Worm (Caenorhabditis elegans): ENCODE results near the gene Y53F4A.2.
A peak's percentile ranks its signal among the peaks of the same experiment; 100 is the strongest.

- no peak for TF ChIP-seq nhr-11 (tag; optimal IDR thresholded peaks at IDR 0.05)
- TF ChIP-seq unc-62 (GFP tag; optimal IDR thresholded peaks at IDR 0.05), result no peak
- TF ChIP-seq skn-1 (tag; optimal IDR thresholded peaks at IDR 0.05), result no peak
- TF ChIP-seq nhr-76 (tag; optimal IDR thresholded peaks at IDR 0.05), result no peak
- no peak for TF ChIP-seq zag-1 (tag; optimal IDR thresholded peaks at IDR 0.05)
- TF ChIP-seq lin-13 (GFP tag; optimal IDR thresholded peaks at IDR 0.05), result peak; percentile 12
- TF ChIP-seq lin-39 (tag; optimal IDR thresholded peaks at IDR 0.05), result no peak
- TF ChIP-seq pax-3 (tag; optimal IDR thresholded peaks at IDR 0.05), result no peak
- TF ChIP-seq tbx-2 (tag; optimal IDR thresholded peaks at IDR 0.05), result no peak
- TF ChIP-seq nhr-12 (tag; optimal IDR thresholded peaks at IDR 0.05), result no peak
- no peak for TF ChIP-seq nhr-28 (tag; optimal IDR thresholded peaks at IDR 0.05)
- TF ChIP-seq elt-2 (tag; optimal IDR thresholded peaks at IDR 0.05), result no peak
- no peak for TF ChIP-seq jun-1 (tag; optimal IDR thresholded peaks at IDR 0.05)
These were observed 39.9 kb upstream of the Y53F4A.2 start for ce11 chrII:14916848-14917247.
